Worm (Caenorhabditis elegans): Measurements from ENCODE around the gene srg-37.

DNA sequence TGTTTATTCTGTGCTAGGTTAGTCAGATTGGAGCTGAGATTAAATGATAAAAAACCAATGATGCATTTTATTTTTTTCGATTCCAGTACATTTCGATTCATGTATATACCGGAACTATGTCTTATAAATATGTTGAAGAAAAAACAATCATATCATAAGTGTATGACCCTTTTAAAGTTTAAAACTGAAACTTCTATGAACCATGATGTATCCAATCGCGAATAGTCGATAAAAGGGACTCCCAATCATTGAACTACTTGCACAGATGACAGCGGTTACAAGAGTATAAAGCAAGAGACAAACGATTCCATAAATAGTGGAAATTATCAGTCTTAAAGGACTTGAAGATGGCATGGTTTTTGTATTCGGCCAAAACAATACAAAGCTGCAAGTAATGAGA lies at the start of gene srg-37:
- no peak for TF ChIP-seq nhr-12 (tag; optimal IDR thresholded peaks at IDR 0.05)
- TF ChIP-seq unc-62 (GFP tag; optimal IDR thresholded peaks at IDR 0.05): no peak
